Fruit fly (Drosophila melanogaster) S2 (cell line): Measurements from ENCODE around the gene CG9525.

ENCODE experiments used
- CG8478 ChIP-seq: fragments of >200 bp; optimal IDR thresholded peaks from 2 replicates; lab custom pipeline; 2018
- CTCF ChIP-seq, 2 experiments: fragments of >200 bp; optimal IDR thresholded peaks; 2 replicates each; lab custom pipeline; 2018

DNA sequence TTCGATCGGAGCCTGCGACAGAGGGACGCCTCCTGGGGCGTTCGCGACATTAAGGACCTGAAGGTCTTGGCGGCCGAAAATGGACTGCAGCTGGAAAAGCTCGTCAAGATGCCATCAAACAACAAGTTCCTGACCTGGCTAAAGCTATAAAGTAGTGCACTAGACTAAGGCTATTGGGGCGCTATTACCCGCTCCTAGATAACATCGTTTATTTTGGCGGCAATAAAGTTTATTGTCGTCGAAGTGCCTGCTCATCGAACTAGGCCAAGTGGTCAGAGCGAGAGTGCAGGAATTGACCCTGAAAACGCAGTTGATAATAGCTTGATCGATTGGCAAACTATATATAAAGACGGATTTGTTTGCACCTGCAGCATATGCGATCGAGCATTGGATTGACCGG is 36.1 kb upstream of the CG9525 start, which contains the start of gene Try29F:
- TF ChIP-seq CG8478 (lab: Kevin White, UChicago): no peak
- TF ChIP-seq CTCF (optimal IDR thresholded peaks at IDR 0.05; lab: Kevin White, UChicago): no peak
